Fruit fly (Drosophila melanogaster): ENCODE data around the gene CG31948.

DNA sequence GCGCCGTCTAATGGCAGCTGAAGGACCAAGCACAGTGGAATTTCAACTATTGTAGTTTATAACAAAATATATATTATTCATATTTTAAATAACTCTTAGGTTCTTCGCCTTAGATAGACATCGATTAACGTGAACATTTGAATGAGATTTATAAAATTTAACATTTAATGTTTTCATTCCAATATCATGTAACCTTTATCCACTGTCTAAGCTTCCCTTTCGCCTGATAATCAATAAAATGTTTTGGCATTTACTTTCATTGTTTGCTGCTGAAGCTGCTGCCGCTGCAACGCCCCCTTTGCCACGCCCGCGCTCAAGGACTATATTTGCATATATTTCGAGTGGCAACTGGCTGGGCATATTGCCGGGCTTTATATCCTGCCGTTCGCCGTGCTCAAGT is 21.6 kb downstream of the CG31948 start:
- no peak for TF ChIP-seq eg (GFP tag; IDR thresholded peaks at IDR 0.05)
- no peak for TF ChIP-seq fd59A (GFP tag; optimal IDR thresholded peaks at IDR 0.05)
- no peak for TF ChIP-seq acj6 (GFP tag; optimal IDR thresholded peaks at IDR 0.05)
- no peak for TF ChIP-seq dac (GFP tag; optimal IDR thresholded peaks at IDR 0.05)
- TF ChIP-seq CG11762 (GFP tag; optimal IDR thresholded peaks at IDR 0.05; ENCODE audit: insufficient read depth), result no peak

Data from whole organism, prepupa.